Fruit fly (Drosophila melanogaster): ENCODE measurements around the gene QIL1.
A peak's percentile ranks its signal among the peaks of the same experiment; 100 is the strongest.

Gene QIL1

dm6 chr3L:17485280-17485792, 19.6 kb downstream of the QIL1 start:
- TF ChIP-seq CG17801 (GFP tag; optimal IDR thresholded peaks at IDR 0.05; ENCODE audit: partially characterized antibody), result no peak

dm6 chr3L:17486130-17486529, 20.4 kb downstream of the QIL1 start, which contains the start of gene CG6333:
TSS of gene CG6333 (minus strand) at chr3L:17486230.
- TF ChIP-seq CG17801 (GFP tag; optimal IDR thresholded peaks at IDR 0.05; ENCODE audit: partially characterized antibody), result no peak

DNA sequence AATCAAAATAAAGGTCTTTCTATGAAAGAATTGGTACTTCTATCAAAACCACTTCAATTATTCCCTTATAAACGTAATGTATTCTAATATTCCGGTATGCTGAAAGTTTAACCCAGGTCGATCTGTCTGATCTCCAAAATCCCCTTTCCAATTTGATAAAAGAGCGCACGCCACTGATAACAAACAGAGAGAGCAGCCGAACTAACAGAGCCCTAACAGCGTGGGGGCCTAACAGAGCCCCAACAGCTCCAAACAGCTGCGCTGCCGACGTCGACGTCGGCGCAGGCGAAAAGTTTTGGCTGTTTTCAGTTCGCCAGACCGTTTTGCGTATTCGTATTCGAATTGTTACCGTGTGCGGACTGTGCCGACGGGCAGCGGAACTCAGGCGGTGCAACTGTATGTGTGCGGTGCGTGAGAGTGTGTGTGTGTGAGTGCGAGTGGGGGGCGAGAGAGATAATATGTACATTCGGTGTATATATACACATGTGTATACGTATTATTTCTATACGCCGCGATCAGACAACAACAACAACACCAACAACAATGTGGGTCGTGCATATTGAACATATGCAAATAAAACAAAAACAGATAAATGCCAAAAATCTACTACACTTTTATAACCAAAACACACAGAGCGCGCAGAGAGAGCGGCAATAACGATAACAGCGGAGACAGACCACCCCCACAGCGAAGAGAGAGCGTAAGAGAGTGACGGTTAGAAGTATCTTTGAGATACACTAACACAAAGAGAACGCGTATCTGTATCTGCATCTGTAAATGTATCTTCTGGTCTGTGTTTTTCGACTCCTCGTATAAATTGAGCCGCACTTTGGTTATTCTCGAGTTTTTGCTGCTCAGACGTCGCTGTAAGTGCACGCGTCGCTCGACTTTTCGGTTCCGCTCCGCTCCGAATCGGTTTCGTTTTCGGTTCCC, 21.3 kb downstream of the QIL1 start, which contains the start of gene Oatp74D:
Gene Oatp74D, plus strand, starts transcription at position 325 of the 933 bp plus-strand sequence.
- TF ChIP-seq CG17801 (GFP tag; optimal IDR thresholded peaks at IDR 0.05; ENCODE audit: partially characterized antibody), result peak; percentile 67

DNA sequence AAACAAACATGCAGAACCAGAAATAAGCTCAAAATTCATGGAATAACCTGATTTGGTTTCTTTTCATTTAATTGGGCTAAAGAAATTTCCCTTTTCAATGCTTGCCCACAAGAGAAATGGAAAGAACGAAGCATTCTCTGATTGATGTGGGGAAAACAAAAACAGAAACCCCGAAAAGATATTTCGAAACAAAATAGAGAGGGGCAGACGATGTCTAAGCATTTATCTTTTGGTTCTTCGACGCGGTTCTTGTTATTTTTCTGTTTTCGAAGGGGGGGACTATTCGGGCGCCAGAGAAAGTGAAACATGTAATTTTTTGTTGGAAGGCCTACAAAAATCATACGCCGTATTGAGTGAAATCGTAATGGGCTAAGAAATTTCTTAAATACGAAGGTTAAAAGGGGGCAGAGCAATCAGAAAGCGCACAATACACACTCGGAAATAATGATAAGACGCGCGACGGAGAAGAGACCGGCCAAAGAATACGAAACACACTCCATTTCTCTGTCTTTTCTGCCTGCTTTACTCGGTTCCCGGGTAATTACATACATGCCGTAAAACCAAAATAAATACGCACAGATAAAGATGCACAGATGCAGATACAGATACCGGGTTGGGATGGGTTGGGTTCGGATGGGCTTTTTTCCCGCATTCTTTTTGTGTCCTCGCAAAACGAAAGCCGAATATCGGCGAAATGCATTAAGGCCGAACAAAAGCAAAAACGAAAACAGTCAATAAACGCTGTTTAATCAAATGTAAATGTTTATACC, 23.1 kb downstream of the QIL1 start:
- TF ChIP-seq CG17801 (GFP tag; optimal IDR thresholded peaks at IDR 0.05; ENCODE audit: partially characterized antibody), result no peak

dm6 chr3L:17491646-17492045, 25.9 kb downstream of the QIL1 start:
- TF ChIP-seq CG17801 (GFP tag; optimal IDR thresholded peaks at IDR 0.05; ENCODE audit: partially characterized antibody), result no peak

DNA sequence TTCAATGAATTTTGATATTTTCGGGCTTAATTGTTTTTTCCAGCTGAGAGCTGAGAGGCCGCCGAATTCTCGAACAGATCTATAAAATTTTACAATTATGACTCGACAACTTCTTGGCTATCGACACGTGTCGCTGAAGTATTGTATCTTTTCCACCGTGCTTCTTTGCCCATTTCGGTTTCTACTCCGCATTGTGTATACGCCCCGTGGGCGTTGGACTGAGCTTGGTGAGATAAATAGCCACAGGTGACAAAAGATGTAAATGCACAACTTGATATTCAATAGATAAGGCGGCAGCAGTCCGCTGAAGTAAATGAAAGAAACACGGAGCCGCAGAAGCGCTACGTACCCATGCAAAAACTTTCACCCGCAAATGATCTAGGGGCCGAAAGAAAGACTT, 27.5 kb downstream of the QIL1 start:
- TF ChIP-seq CG17801 (GFP tag; optimal IDR thresholded peaks at IDR 0.05; ENCODE audit: partially characterized antibody), result no peak

DNA sequence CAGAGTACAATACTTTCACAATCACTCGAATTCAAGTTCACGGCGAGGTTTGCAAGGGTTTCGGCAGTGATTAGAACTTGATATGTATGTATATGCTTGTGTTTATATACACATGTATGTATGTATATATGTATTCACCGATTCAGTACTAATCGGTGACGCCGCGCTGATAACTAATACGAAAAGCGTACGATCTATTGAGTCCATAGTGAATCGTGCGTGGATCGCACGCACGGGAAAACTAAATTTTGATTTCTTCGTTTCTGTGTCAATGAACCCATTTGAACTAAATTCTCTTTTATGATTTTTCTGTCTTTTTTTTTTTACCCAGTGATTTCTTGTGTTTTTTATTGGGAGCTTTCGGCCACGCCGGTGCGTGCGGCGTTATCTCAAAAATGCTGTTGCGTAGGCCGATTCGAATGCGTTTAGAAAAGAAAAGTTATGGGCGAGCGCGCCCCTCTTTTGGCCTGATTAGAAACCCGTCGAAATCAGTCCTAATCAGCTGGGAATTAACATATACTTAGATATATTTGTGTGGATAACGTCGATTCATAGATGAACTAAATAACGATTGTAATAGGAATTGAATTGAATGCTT, 28.2 kb downstream of the QIL1 start:
- TF ChIP-seq CG17801 (GFP tag; optimal IDR thresholded peaks at IDR 0.05; ENCODE audit: partially characterized antibody), result no peak

DNA sequence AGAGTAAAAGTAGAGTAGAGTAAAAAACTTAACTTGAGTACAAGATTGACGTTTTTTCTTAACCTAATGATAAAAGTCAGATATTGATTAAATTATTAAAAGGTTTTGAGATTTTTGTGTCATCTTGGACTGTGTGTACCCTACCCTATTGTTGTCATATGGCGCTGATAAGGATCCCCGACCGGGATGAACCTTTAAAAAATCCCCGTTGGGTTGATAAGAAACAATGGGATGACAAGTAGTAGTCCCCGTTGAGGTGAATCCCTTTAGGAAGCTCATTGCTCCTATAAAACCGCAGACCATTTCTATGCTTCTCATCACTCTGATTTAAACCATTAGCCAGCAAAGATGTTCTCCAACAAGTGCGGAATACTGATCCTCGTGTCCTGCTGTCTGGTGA, 28.8 kb downstream of the QIL1 start, which contains the start of gene edin:
Gene edin, plus strand, starts transcription at position 340 of the 400 bp plus-strand sequence.
- TF ChIP-seq CG17801 (GFP tag; optimal IDR thresholded peaks at IDR 0.05; ENCODE audit: partially characterized antibody), result no peak

DNA sequence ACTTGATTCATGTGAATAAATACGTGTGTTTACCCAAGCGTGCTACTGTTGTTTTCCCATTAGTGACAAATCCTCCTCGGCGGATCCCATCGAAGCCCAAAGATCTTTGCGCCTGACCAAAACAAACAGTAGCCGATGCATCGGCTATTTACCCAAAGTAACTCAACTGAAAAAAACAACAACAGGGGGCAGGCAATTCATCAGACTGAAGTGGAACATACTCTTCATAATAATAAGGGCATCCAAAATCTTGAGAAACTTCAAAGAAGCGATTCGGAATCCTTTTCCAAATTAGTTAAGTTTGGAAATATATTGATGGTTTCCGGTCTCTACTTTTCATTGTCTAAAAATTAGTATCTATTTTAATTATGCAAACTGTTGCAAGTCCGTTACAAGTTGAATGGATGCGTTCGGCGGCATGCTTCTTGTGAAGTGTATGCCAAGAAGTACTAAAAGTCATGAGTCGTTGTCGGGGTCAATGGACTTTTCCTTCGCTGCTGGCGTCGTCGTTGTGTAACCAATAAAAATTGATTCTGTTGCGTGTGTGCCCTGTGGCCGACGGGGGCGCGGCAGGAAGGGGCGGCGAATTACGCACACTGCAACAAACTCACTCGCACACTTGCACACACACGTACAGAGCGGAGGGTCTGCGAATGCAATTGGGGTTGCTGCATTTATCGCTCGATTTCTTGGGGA, 29.7 kb downstream of the QIL1 start:
- TF ChIP-seq CG17801 (GFP tag; optimal IDR thresholded peaks at IDR 0.05; ENCODE audit: partially characterized antibody), result no peak

- TF ChIP-seq CG17801 (GFP tag; optimal IDR thresholded peaks at IDR 0.05; ENCODE audit: partially characterized antibody), result no peak
Measured at dm6 chr3L:17496012-17496411, 30.3 kb downstream of the QIL1 start.

DNA sequence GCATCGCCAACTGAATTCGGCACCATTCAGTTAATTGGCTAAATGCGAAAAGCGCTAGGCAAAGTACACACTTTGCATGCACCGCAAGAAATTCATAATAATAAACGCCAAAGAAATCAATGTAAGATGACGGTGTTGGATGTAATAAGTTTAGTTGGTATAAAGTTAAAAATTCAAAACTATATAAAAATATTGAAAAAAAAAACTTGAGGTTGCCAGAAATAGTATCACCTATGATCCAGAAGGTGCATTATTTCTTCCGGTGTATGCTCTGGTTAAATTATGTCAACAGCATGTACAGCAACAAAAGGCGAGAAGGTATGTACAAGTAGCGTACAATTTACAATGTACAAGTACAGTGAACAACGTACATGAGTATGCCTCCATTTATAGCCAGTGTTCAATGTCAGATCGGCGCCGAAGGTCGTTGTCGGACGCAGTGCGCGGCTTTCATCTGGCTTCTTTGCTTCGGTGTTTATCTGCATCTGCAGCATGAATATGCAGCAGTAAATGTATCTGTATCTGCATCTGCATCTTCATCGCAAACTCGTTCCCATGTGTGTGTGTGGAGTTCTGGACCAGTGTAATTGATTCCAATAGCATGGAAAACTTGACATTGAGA, 31.2 kb downstream of the QIL1 start:
- TF ChIP-seq CG17801 (GFP tag; optimal IDR thresholded peaks at IDR 0.05; ENCODE audit: partially characterized antibody), result no peak

DNA sequence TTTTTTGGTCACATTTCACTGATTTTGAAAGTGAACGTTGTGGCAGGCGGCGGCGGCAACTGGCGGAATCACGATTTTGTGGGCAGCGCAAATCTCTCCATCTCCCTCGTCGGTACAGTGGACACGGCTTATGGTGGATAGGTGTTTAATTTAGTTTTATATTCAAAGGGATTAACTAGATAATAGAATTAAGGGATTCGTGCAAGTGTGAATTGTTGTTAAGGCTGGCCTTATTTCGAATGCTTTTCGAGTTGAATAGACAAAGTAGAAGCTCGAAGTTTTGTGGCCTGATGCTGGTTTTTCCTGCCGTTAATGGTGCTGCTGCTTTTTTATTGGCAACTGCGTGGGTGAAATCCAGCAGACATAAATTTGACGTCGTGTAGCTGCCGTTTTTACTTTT, 32.2 kb downstream of the QIL1 start:
- no peak for TF ChIP-seq CG17801 (GFP tag; optimal IDR thresholded peaks at IDR 0.05; ENCODE audit: partially characterized antibody)

- TF ChIP-seq CG17801 (GFP tag; optimal IDR thresholded peaks at IDR 0.05; ENCODE audit: partially characterized antibody), result no peak
Measured at dm6 chr3L:17498952-17499710, 33.4 kb downstream of the QIL1 start.
